Fruit fly (Drosophila melanogaster) whole organism, wandering third instar larva: ENCODE results near the gene Ass.

Experiments
- Abd-B ChIP-seq: fragments of >200 bp; optimal IDR thresholded peaks from 2 replicates; lab custom pipeline; 2017; ENCODE audit warnings: missing biosample characterization, missing genetic modification characterization
- CG32264 ChIP-seq: fragments of 200-800 bp; sonication (Bioruptor generic); optimal IDR thresholded peaks from 2 replicates; lab custom pipeline; 2016; ENCODE audit warnings: missing biosample characterization, missing genetic modification characterization
- Dfd ChIP-seq: fragments of >200 bp; optimal IDR thresholded peaks from 2 replicates; lab custom pipeline; 2017; ENCODE audit warnings: missing biosample characterization, missing genetic modification characterization
- Dif ChIP-seq: fragments of 200-275, 200-300 bp; sonication (Bioruptor generic); optimal IDR thresholded peaks from 2 replicates; lab custom pipeline; 2018; ENCODE audit warnings: missing biosample characterization, missing genetic modification characterization; ENCODE audit not compliant: partially characterized antibody
- GATAd ChIP-seq: sonication (Bioruptor generic); optimal IDR thresholded peaks from 2 replicates; lab custom pipeline; 2016; ENCODE audit warnings: missing biosample characterization, missing genetic modification characterization
- Hnf4 ChIP-seq: fragments of 200-800 bp; sonication (Bioruptor generic); optimal IDR thresholded peaks from 2 replicates; lab custom pipeline; 2016; ENCODE audit warnings: missing biosample characterization, mild to moderate bottlenecking, missing genetic modification characterization
- Hr78 ChIP-seq: fragments of >200 bp; optimal IDR thresholded peaks from 2 replicates; lab custom pipeline; 2017; ENCODE audit warnings: missing biosample characterization, missing genetic modification characterization
- Jra ChIP-seq: sonication (Bioruptor generic); optimal IDR thresholded peaks from 2 replicates; lab custom pipeline; 2016; ENCODE audit warnings: missing biosample characterization, missing genetic modification characterization
- Myc ChIP-seq: fragments of >200 bp; optimal IDR thresholded peaks from 2 replicates; lab custom pipeline; 2017
- N ChIP-seq: fragments of >200 bp; optimal IDR thresholded peaks from 2 replicates; lab custom pipeline; 2018; ENCODE audit warnings: missing biosample characterization, missing external identifiers, missing genetic modification characterization
- OdsH ChIP-seq: fragments of 200-800 bp; sonication (Bioruptor generic); optimal IDR thresholded peaks from 2 replicates; lab custom pipeline; 2016; ENCODE audit warnings: missing biosample characterization, mild to moderate bottlenecking, missing genetic modification characterization
- Rel ChIP-seq, 2 experiments: fragments of 200-800 bp; sonication (Bioruptor generic) in 1 of 2; optimal IDR thresholded peaks; 2 replicates in 1 of 2; 3 replicates in 1 of 2; lab custom pipeline; 2016 to 2019; ENCODE audit warnings: mild to moderate bottlenecking in 2 of 2, missing biosample characterization in 2 of 2, missing genetic modification characterization in 2 of 2, moderate library complexity in 1 of 2
- Sp1 ChIP-seq: fragments of 200-800 bp; sonication (Bioruptor generic); optimal IDR thresholded peaks from 3 replicates; lab custom pipeline; 2019; ENCODE audit warnings: missing biosample characterization, mild to moderate bottlenecking, missing genetic modification characterization, moderate library complexity
- br ChIP-seq: fragments of 200-800 bp; sonication (Bioruptor generic); optimal IDR thresholded peaks from 2 replicates; lab custom pipeline; 2016; ENCODE audit warnings: missing biosample characterization, missing genetic modification characterization
- brk ChIP-seq: fragments of 200-800 bp; sonication (Bioruptor generic); optimal IDR thresholded peaks from 2 replicates; lab custom pipeline; 2016; ENCODE audit warnings: missing biosample characterization, mild to moderate bottlenecking, missing genetic modification characterization
- dmrt93B ChIP-seq: fragments of 200-800 bp; sonication (Bioruptor generic); optimal IDR thresholded peaks from 2 replicates; lab custom pipeline; 2018; ENCODE audit warnings: missing biosample characterization, mild to moderate bottlenecking, missing genetic modification characterization
- dsf ChIP-seq: sonication (Bioruptor generic); optimal IDR thresholded peaks from 2 replicates; lab custom pipeline; 2016; ENCODE audit warnings: missing biosample characterization, missing genetic modification characterization, borderline replicate concordance
- ey ChIP-seq: fragments of 200-800 bp; sonication (Bioruptor generic); optimal IDR thresholded peaks from 2 replicates; lab custom pipeline; 2016; ENCODE audit warnings: missing biosample characterization, missing genetic modification characterization
- foxo ChIP-seq, 2 experiments: fragments of 200-800 bp; sonication (Bioruptor generic); optimal IDR thresholded peaks; 2 replicates in 1 of 2; 3 replicates in 1 of 2; lab custom pipeline; 2016 to 2017; ENCODE audit warnings: missing biosample characterization in 2 of 2, missing genetic modification characterization in 2 of 2
- fru ChIP-seq: fragments of 200-800 bp; sonication (Bioruptor generic); optimal IDR thresholded peaks from 3 replicates; lab custom pipeline; 2016; ENCODE audit warnings: missing biosample characterization, mild to moderate bottlenecking, missing genetic modification characterization
- h ChIP-seq: fragments of 200-800 bp; sonication (Bioruptor generic); optimal IDR thresholded peaks from 3 replicates; lab custom pipeline; 2016; ENCODE audit warnings: missing biosample characterization, mild to moderate bottlenecking, missing genetic modification characterization
- jim ChIP-seq: fragments of 175-275, 200-325 bp; sonication (Bioruptor generic); optimal IDR thresholded peaks from 2 replicates; lab custom pipeline; 2016; ENCODE audit warnings: missing biosample characterization, mild to moderate bottlenecking, missing genetic modification characterization
- lola ChIP-seq: fragments of >200 bp; optimal IDR thresholded peaks from 2 replicates; lab custom pipeline; 2017; ENCODE audit warnings: missing biosample characterization, missing genetic modification characterization
- pan ChIP-seq: fragments of >200 bp; optimal IDR thresholded peaks from 2 replicates; lab custom pipeline; 2017
- psq ChIP-seq: fragments of 200-800 bp; sonication (Bioruptor generic); optimal IDR thresholded peaks from 3 replicates; lab custom pipeline; 2017; ENCODE audit warnings: missing biosample characterization, mild to moderate bottlenecking, missing genetic modification characterization, moderate library complexity
- rgr ChIP-seq: fragments of 200-800 bp; sonication (Bioruptor generic); optimal IDR thresholded peaks from 3 replicates; lab custom pipeline; 2016; ENCODE audit warnings: missing biosample characterization, mild to moderate bottlenecking, missing genetic modification characterization
- sage ChIP-seq: fragments of 200-800 bp; sonication (Bioruptor generic); optimal IDR thresholded peaks from 2 replicates; lab custom pipeline; 2016; ENCODE audit warnings: missing biosample characterization, mild to moderate bottlenecking, missing genetic modification characterization
- sv ChIP-seq: fragments of 200-800 bp; sonication (Bioruptor generic); optimal IDR thresholded peaks from 3 replicates; lab custom pipeline; 2016; ENCODE audit warnings: missing biosample characterization, missing genetic modification characterization
- tai ChIP-seq: sonication (Bioruptor generic); optimal IDR thresholded peaks from 2 replicates; lab custom pipeline; 2016; ENCODE audit warnings: missing biosample characterization, missing genetic modification characterization
- usp ChIP-seq: fragments of >200 bp; optimal IDR thresholded peaks from 2 replicates; lab custom pipeline; 2017; ENCODE audit warnings: missing biosample characterization, missing genetic modification characterization
- woc ChIP-seq: sonication (Bioruptor generic); optimal IDR thresholded peaks from 2 replicates; lab custom pipeline; 2016; ENCODE audit warnings: missing biosample characterization, mild to moderate bottlenecking, missing genetic modification characterization

The Ass gene

dm6 chr3R:6608814-6609213 lies 35.4 kb downstream of the Ass start, which contains the start of gene glob2:
Gene glob2, minus strand, starts transcription at chr3R:6608914.
- no peak for TF ChIP-seq GATAd (GFP tag; lab: Kevin White, UChicago)
- no peak for TF ChIP-seq Hnf4 (GFP tag; lab: Kevin White, UChicago)
- no peak for TF ChIP-seq Rel (GFP tag; optimal IDR thresholded peaks at IDR 0.05; lab: Kevin White, UChicago)
- TF ChIP-seq Rel (tag; optimal IDR thresholded peaks at IDR 0.05; lab: Kevin White, UChicago): no peak
- no peak for TF ChIP-seq Sp1 (GFP tag; lab: Kevin White, UChicago)
- TF ChIP-seq Jra (GFP tag; lab: Kevin White, UChicago): no peak
- TF ChIP-seq sv (GFP tag; lab: Kevin White, UChicago): no peak
- no peak for TF ChIP-seq fru (GFP tag; lab: Kevin White, UChicago)
- no peak for TF ChIP-seq Myc (lab: Kevin White, UChicago)
- no peak for TF ChIP-seq brk (GFP tag; lab: Kevin White, UChicago)
- TF ChIP-seq woc (GFP tag; lab: Kevin White, UChicago): no peak
- no peak for TF ChIP-seq ey (GFP tag; lab: Kevin White, UChicago)
- TF ChIP-seq rgr (GFP tag; lab: Kevin White, UChicago): no peak
- no peak for TF ChIP-seq Abd-B (GFP tag; lab: Kevin White, UChicago)
- no peak for TF ChIP-seq dsf (GFP tag; lab: Kevin White, UChicago)
- TF ChIP-seq dmrt93B (GFP tag; lab: Kevin White, UChicago): no peak
- no peak for TF ChIP-seq h
- TF ChIP-seq jim (GFP tag; lab: Kevin White, UChicago): no peak
- no peak for TF ChIP-seq OdsH (GFP tag; lab: Kevin White, UChicago)
- TF ChIP-seq, all 38 proteins: peak for 0

- TF ChIP-seq tai (GFP tag; lab: Kevin White, UChicago) (no peak), pan (no peak), Dif (GFP tag; lab: Kevin White, UChicago) (no peak), CG32264 (GFP tag; lab: Kevin White, UChicago) (no peak), Abd-B (GFP tag; lab: Kevin White, UChicago) (no peak), usp (GFP tag; lab: Kevin White, UChicago) (no peak), foxo (GFP tag; optimal IDR thresholded peaks at IDR 0.05; lab: Kevin White, UChicago) (no peak), Rel (GFP tag; optimal IDR thresholded peaks at IDR 0.05; lab: Kevin White, UChicago) (no peak), Rel (tag; optimal IDR thresholded peaks at IDR 0.05; lab: Kevin White, UChicago) (no peak), sage (GFP tag; lab: Kevin White, UChicago) (no peak), psq (GFP tag; lab: Kevin White, UChicago) (no peak), N (GFP tag; lab: Kevin White, UChicago) (no peak), fru (GFP tag; lab: Kevin White, UChicago) (no peak)
Observed at dm6 chr3R:6605142-6605541, 39.1 kb downstream of the Ass start.

dm6 chr3R:6600942-6601341 lies 43.3 kb downstream of the Ass start, which contains the start of gene CG31482:
Gene CG31482, plus strand, starts transcription at chr3R:6601242.
- TF ChIP-seq sv (GFP tag; lab: Kevin White, UChicago) (no peak), Hr78 (GFP tag; lab: Kevin White, UChicago) (no peak), Dfd (no peak), Sp1 (GFP tag; lab: Kevin White, UChicago) (no peak), GATAd (GFP tag; lab: Kevin White, UChicago) (no peak), Jra (GFP tag; lab: Kevin White, UChicago) (no peak), tai (GFP tag; lab: Kevin White, UChicago) (no peak), lola (GFP tag; lab: Kevin White, UChicago) (no peak), rgr (GFP tag; lab: Kevin White, UChicago) (no peak), br (no peak), dmrt93B (GFP tag; lab: Kevin White, UChicago) (no peak)

dm6 chr3R:6597922-6598321 lies 46.3 kb downstream of the Ass start, which contains the start of gene CG1138:
Gene CG1138, minus strand, starts transcription at chr3R:6598022.
- TF ChIP-seq brk (GFP tag; lab: Kevin White, UChicago): no peak
- TF ChIP-seq Hnf4 (GFP tag; lab: Kevin White, UChicago): no peak
- no peak for TF ChIP-seq Sp1 (GFP tag; lab: Kevin White, UChicago)
- TF ChIP-seq dsf (GFP tag; lab: Kevin White, UChicago): no peak
- no peak for TF ChIP-seq br
- no peak for TF ChIP-seq Hr78 (GFP tag; lab: Kevin White, UChicago)
- TF ChIP-seq rgr (GFP tag; lab: Kevin White, UChicago): no peak
- TF ChIP-seq h: no peak
- no peak for TF ChIP-seq Dfd
- no peak for TF ChIP-seq tai (GFP tag; lab: Kevin White, UChicago)
- TF ChIP-seq Myc (lab: Kevin White, UChicago): no peak
- TF ChIP-seq woc (GFP tag; lab: Kevin White, UChicago): no peak
